Fruit fly (Drosophila melanogaster) Kc167 (cell line): Measurements from ENCODE around the gene CG10211.

ENCODE experiments used
- Sin3A ChIP-seq: fragments of >200 bp; optimal IDR thresholded peaks from 2 replicates; lab custom pipeline; 2018; ENCODE audit warnings: missing external identifiers
- h ChIP-seq: fragments of >200 bp; optimal IDR thresholded peaks from 3 replicates; lab custom pipeline; 2018; ENCODE audit warnings: missing external identifiers
- insv ChIP-seq: fragments of >200 bp; optimal IDR thresholded peaks from 3 replicates; lab custom pipeline; 2018; ENCODE audit warnings: missing external identifiers
- psq ChIP-seq: fragments of >200 bp; optimal IDR thresholded peaks from 2 replicates; lab custom pipeline; 2017; ENCODE audit warnings: missing external identifiers

DNA sequence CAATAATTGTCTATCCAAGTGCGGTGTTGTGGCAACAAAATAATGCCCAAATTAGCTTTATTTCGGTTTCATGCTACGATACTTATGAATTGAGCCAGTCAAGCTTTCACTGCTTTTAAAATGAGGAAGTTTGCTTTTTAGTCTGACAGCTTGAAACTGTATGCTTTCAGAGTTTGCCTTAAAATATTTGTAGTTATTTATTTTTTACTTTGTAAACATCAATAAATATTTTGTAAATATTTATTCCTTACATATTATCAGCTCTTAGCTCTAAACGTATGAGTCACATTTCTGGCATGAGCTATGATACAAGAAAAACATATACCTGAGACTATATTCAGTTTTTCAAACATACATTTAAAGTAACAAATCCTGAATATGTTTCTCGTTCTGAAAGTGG is 36.2 kb upstream of the CG10211 start:
- no peak for TF ChIP-seq insv (lab: Kevin White, UChicago)
- no peak for TF ChIP-seq psq (lab: Kevin White, UChicago)
- TF ChIP-seq h (lab: Kevin White, UChicago), result no peak
- no peak for TF ChIP-seq Sin3A (lab: Kevin White, UChicago)
